Worm (Caenorhabditis elegans) whole organism, midembryonic: Measurements from ENCODE around the gene fbxa-50.
"Not testable (repeated sequence)": the region's sequence is repeated elsewhere in the genome, so short reads cannot be mapped to it uniquely, and the experiment has no call there.

Source experiments
- T22C8.4 ChIP-seq: fragments of 200-800 bp; sonication (Bioruptor generic); IDR thresholded peaks from 2 replicates; pipeline ENCODE4 v1.3.6; 2022; ENCODE audit warnings: missing genetic modification characterization, missing compliant biosample characterization
- cog-1 ChIP-seq: sonication (generic microtip); optimal IDR thresholded peaks from 2 replicates; lab custom pipeline; 2016; ENCODE audit warnings: missing genetic modification characterization, missing compliant biosample characterization
- flt-1 ChIP-seq: fragments of 200-800 bp; sonication (Bioruptor generic); IDR thresholded peaks from 2 replicates; pipeline ENCODE4 v1.3.6; 2022; ENCODE audit warnings: missing genetic modification characterization, missing compliant biosample characterization
- klf-2 ChIP-seq: fragments of 200-800 bp; sonication (Bioruptor generic); conservative IDR thresholded peaks from 2 replicates; pipeline ENCODE4 v1.3.6; 2022; ENCODE audit warnings: missing genetic modification reagents, missing genetic modification characterization, missing compliant biosample characterization
- med-1 ChIP-seq: sonication (generic microtip); optimal IDR thresholded peaks from 2 replicates; lab custom pipeline; 2017; ENCODE audit warnings: missing genetic modification characterization, mild to moderate bottlenecking, missing compliant biosample characterization, antibody characterized with exemption, missing genetic modification reagents; ENCODE audit not compliant: insufficient read depth
- ref-1 ChIP-seq: fragments of 200-800 bp; sonication (Bioruptor generic); conservative IDR thresholded peaks from 2 replicates; pipeline ENCODE4 v1.3.6; 2022; ENCODE audit warnings: missing genetic modification reagents, missing genetic modification characterization, missing compliant biosample characterization
- tab-1 ChIP-seq: fragments of 200-800 bp; sonication (Bioruptor generic); IDR thresholded peaks from 2 replicates; pipeline ENCODE4 v1.3.6; 2022; ENCODE audit warnings: missing genetic modification characterization, missing compliant biosample characterization
- ztf-23 ChIP-seq: fragments of 200-800 bp; sonication (Bioruptor generic); IDR thresholded peaks from 2 replicates; pipeline ENCODE4 v1.3.6; 2022; ENCODE audit warnings: missing genetic modification reagents, missing genetic modification characterization, missing compliant biosample characterization
- ztf-29 ChIP-seq: fragments of 200-800 bp; sonication (Bioruptor generic); IDR thresholded peaks from 2 replicates; pipeline ENCODE4 v1.3.6; 2022; ENCODE audit warnings: missing genetic modification reagents, missing genetic modification characterization, missing compliant biosample characterization

DNA sequence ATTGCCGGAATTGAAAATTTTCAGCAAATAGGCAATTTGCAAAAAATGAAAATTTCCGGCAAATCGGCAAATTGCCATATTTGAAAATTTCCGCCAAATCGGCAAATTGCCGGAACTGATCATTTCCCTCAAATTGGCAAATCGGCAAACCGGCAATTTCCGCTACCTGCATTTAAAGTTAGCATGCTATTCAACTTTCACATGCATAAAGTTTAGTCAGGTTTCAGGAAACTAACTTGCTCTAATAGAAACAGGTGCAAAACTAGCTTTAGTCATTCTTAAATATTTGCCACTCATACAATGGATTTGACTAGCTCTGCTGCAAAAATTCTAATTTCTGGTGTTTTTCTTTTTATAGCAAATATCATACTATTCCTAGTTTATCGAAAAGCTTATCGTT lies 24.6 kb downstream of the fbxa-50 start, which contains the start of gene srz-9:
- not testable (repeated sequence) for TF ChIP-seq med-1; klf-2 (GFP tag; lab: Robert Waterston, UW); ztf-29 (GFP tag; lab: Robert Waterston, UW); flt-1 (GFP tag; lab: Robert Waterston, UW); cog-1 (tag; lab: Kevin White, UChicago); ztf-23; T22C8.4 (GFP tag; lab: Robert Waterston, UW); tab-1; ref-1 (GFP tag; lab: Robert Waterston, UW)
